Fruit fly (Drosophila melanogaster) whole organism: ENCODE data around the gene ETHR.

ENCODE experiments used
- Dll ChIP-seq: fragments of >200 bp; optimal IDR thresholded peaks from 2 replicates; lab custom pipeline; 2017
- EcR ChIP-seq, 2 experiments: fragments of >200 bp; optimal IDR thresholded peaks; 2 replicates each; lab custom pipeline; 2017; ENCODE audit warnings: missing biosample characterization in 2 of 2, missing genetic modification characterization in 2 of 2, missing genetic modification reagents in 2 of 2
- psq ChIP-seq: fragments of >200 bp; optimal IDR thresholded peaks from 2 replicates; lab custom pipeline; 2017
- usp ChIP-seq: fragments of >200 bp; optimal IDR thresholded peaks from 2 replicates; lab custom pipeline; 2017; ENCODE audit warnings: missing biosample characterization, missing genetic modification characterization, mixed read lengths

dm6 chr3R:21214693-21215145, 32.1 kb upstream of the ETHR start, which contains the start of gene Ddrgk1:
- TF ChIP-seq EcR (GFP tag; optimal IDR thresholded peaks at IDR 0.05; lab: Kevin White, UChicago) (no peak), psq (no peak), Dll (lab: Kevin White, UChicago) (no peak), usp (no peak)
